Fruit fly (Drosophila melanogaster) whole organism, embryonic: ENCODE results near the gene Tom40.

ENCODE experiments used
- Ada2b ChIP-seq: fragments of 200-800 bp; sonication (Bioruptor generic); IDR thresholded peaks from 2 replicates; pipeline ENCODE4 v1.3.6; 2022; ENCODE audit warnings: missing biosample characterization, missing genetic modification characterization
- B-H1 ChIP-seq: fragments of 200-800 bp; sonication (Bioruptor generic); IDR thresholded peaks from 3 replicates; pipeline ENCODE4 v1.3.6; 2022; ENCODE audit warnings: missing biosample characterization, missing genetic modification characterization
- Bgb ChIP-seq: fragments of 200-800 bp; sonication (Bioruptor generic); IDR thresholded peaks from 2 replicates; pipeline ENCODE4 v1.3.6; 2022; ENCODE audit warnings: missing biosample characterization, missing genetic modification characterization; ENCODE audit not compliant: partially characterized antibody
- CG10462 ChIP-seq: fragments of 200-800 bp; sonication (Bioruptor generic); optimal IDR thresholded peaks from 2 replicates; lab custom pipeline; 2016; ENCODE audit warnings: missing biosample characterization, missing genetic modification characterization
- CG11085 ChIP-seq: fragments of 200-800 bp; sonication (Bioruptor generic); IDR thresholded peaks from 2 replicates; pipeline ENCODE4 v1.3.6; 2022; ENCODE audit warnings: missing biosample characterization, missing genetic modification characterization
- CG11560 ChIP-seq: fragments of 200-800 bp; sonication (Bioruptor generic); IDR thresholded peaks from 3 replicates; pipeline ENCODE4 v1.3.6; 2022; ENCODE audit warnings: missing biosample characterization, missing genetic modification characterization
- CG12391 ChIP-seq: fragments of 200-800 bp; sonication (Bioruptor generic); optimal IDR thresholded peaks from 3 replicates; lab custom pipeline; 2018; ENCODE audit warnings: missing biosample characterization, mild to moderate bottlenecking, missing genetic modification characterization, moderate library complexity
- CG12744 ChIP-seq: fragments of 200-800 bp; sonication (Bioruptor generic); optimal IDR thresholded peaks from 2 replicates; lab custom pipeline; 2016; ENCODE audit warnings: missing biosample characterization, missing genetic modification characterization
- CG1647 ChIP-seq: fragments of 200-800 bp; sonication (Bioruptor generic); optimal IDR thresholded peaks from 3 replicates; lab custom pipeline; 2016; ENCODE audit warnings: missing biosample characterization, missing genetic modification characterization
- CG17359 ChIP-seq: fragments of 200-800 bp; sonication (Bioruptor generic); optimal IDR thresholded peaks from 3 replicates; lab custom pipeline; 2018; ENCODE audit warnings: missing biosample characterization, mild to moderate bottlenecking, missing genetic modification characterization, moderate library complexity
- CG17385 ChIP-seq: fragments of 200-800 bp; sonication (Bioruptor generic); optimal IDR thresholded peaks from 3 replicates; lab custom pipeline; 2018; ENCODE audit warnings: missing biosample characterization, mild to moderate bottlenecking, missing genetic modification characterization
- CG18262 ChIP-seq: fragments of 200-800 bp; optimal IDR thresholded peaks from 3 replicates; lab custom pipeline; 2019; ENCODE audit warnings: missing biosample characterization, mild to moderate bottlenecking, missing genetic modification characterization, moderate library complexity
- CG18764 ChIP-seq: fragments of 200-800 bp; sonication (Bioruptor generic); optimal IDR thresholded peaks from 3 replicates; lab custom pipeline; 2016; ENCODE audit warnings: missing biosample characterization, missing genetic modification characterization
- CG2875 ChIP-seq: fragments of 200-800 bp; sonication (Bioruptor generic); optimal IDR thresholded peaks from 2 replicates; lab custom pipeline; 2017; ENCODE audit warnings: missing biosample characterization, mild to moderate bottlenecking, missing genetic modification characterization, missing genetic modification reagents
- CG32772 ChIP-seq: fragments of 200-800 bp; sonication (Bioruptor generic); IDR thresholded peaks from 2 replicates; pipeline ENCODE4 v1.3.6; 2022; ENCODE audit warnings: missing biosample characterization, missing genetic modification characterization
- CG3281 ChIP-seq: fragments of 200-800 bp; sonication (Bioruptor generic); optimal IDR thresholded peaks from 3 replicates; lab custom pipeline; 2017; ENCODE audit warnings: missing biosample characterization, mild to moderate bottlenecking, missing genetic modification characterization
- CG4424 ChIP-seq: fragments of 200-800 bp; sonication (Bioruptor generic); optimal IDR thresholded peaks from 3 replicates; lab custom pipeline; 2016; ENCODE audit warnings: missing biosample characterization, missing genetic modification characterization
- CG4617 ChIP-seq: fragments of 200-800 bp; sonication (Bioruptor generic); optimal IDR thresholded peaks from 3 replicates; lab custom pipeline; 2016; ENCODE audit warnings: missing biosample characterization, missing genetic modification characterization, borderline replicate concordance
- CG7357 ChIP-seq: fragments of 200-800 bp; sonication (Bioruptor generic); IDR thresholded peaks from 3 replicates; pipeline ENCODE4 v1.3.6; 2022; ENCODE audit warnings: missing biosample characterization, missing genetic modification characterization
- CG7839 ChIP-seq: fragments of 200-800 bp; sonication (Bioruptor generic); optimal IDR thresholded peaks from 3 replicates; lab custom pipeline; 2018; ENCODE audit warnings: missing biosample characterization, mild to moderate bottlenecking, missing genetic modification characterization, moderate library complexity
- CG9609 ChIP-seq: fragments of 200-800 bp; sonication (Bioruptor generic); optimal IDR thresholded peaks from 3 replicates; lab custom pipeline; 2016; ENCODE audit warnings: missing biosample characterization, missing genetic modification characterization
- CHES-1-like ChIP-seq: fragments of 200-800 bp; sonication (Bioruptor generic); optimal IDR thresholded peaks from 2 replicates; lab custom pipeline; 2016; ENCODE audit warnings: missing biosample characterization, missing genetic modification characterization
- E2f2 ChIP-seq: fragments of 200-800 bp; sonication (Bioruptor generic); IDR thresholded peaks from 2 replicates; pipeline ENCODE4 v1.3.6; 2022; ENCODE audit warnings: missing biosample characterization, missing genetic modification characterization
- ERR ChIP-seq: fragments of 200-800 bp; sonication (Bioruptor generic); optimal IDR thresholded peaks from 2 replicates; lab custom pipeline; 2016; ENCODE audit warnings: missing biosample characterization, missing genetic modification characterization
- Elba2 ChIP-seq: fragments of 200-800 bp; sonication (Bioruptor generic); optimal IDR thresholded peaks from 3 replicates; lab custom pipeline; 2016; ENCODE audit warnings: missing biosample characterization, missing genetic modification characterization
- Ets97D ChIP-seq: fragments of 200-800 bp; sonication (Bioruptor generic); optimal IDR thresholded peaks from 3 replicates; lab custom pipeline; 2016; ENCODE audit warnings: missing biosample characterization, missing genetic modification characterization
- HLH4C ChIP-seq: fragments of 200-800 bp; sonication (Bioruptor generic); IDR thresholded peaks from 3 replicates; pipeline ENCODE4 v1.3.6; 2022; ENCODE audit warnings: missing biosample characterization, missing genetic modification characterization; ENCODE audit not compliant: partially characterized antibody
- HLHmδ ChIP-seq: fragments of 200-800 bp; sonication (Bioruptor generic); optimal IDR thresholded peaks from 2 replicates; lab custom pipeline; 2018; ENCODE audit warnings: missing biosample characterization, mild to moderate bottlenecking, missing genetic modification characterization, moderate library complexity
- Jarid2 ChIP-seq: fragments of 200-800 bp; sonication (Bioruptor generic); optimal IDR thresholded peaks from 3 replicates; lab custom pipeline; 2017; ENCODE audit warnings: mild to moderate bottlenecking, missing biosample characterization, missing genetic modification reagents, missing genetic modification characterization
- Lhr ChIP-seq: fragments of 200-800 bp; sonication (Bioruptor generic); optimal IDR thresholded peaks from 3 replicates; lab custom pipeline; 2017; ENCODE audit warnings: mild to moderate bottlenecking, missing biosample characterization, missing genetic modification reagents, missing genetic modification characterization
- Med ChIP-seq: fragments of 200-800 bp; sonication (Bioruptor generic); peaks from one replicate; lab custom pipeline; 2016; ENCODE audit warnings: missing biosample characterization, missing genetic modification characterization, mild to moderate bottlenecking, inconsistent platforms, moderate library complexity
- Mrtf ChIP-seq: fragments of 200-800 bp; sonication (Bioruptor generic); IDR thresholded peaks from 3 replicates; pipeline ENCODE4 v1.3.6; 2022; ENCODE audit warnings: missing biosample characterization, missing genetic modification characterization
- Nf-YA ChIP-seq: fragments of 200-800 bp; sonication (Bioruptor generic); IDR thresholded peaks from 2 replicates; pipeline ENCODE4 v1.3.6; 2022; ENCODE audit warnings: missing biosample characterization, missing genetic modification characterization
- PHDP ChIP-seq: fragments of 200-800 bp; sonication (Bioruptor generic); optimal IDR thresholded peaks from 3 replicates; lab custom pipeline; 2018; ENCODE audit warnings: missing biosample characterization, mild to moderate bottlenecking, missing genetic modification characterization, moderate library complexity
- Rx ChIP-seq: fragments of 200-800 bp; sonication (Bioruptor generic); IDR thresholded peaks from 2 replicates; pipeline ENCODE4 v1.3.6; 2022; ENCODE audit warnings: missing biosample characterization, missing genetic modification characterization
- Six4 ChIP-seq: fragments of 200-800 bp; sonication (Bioruptor generic); optimal IDR thresholded peaks from 2 replicates; lab custom pipeline; 2016; ENCODE audit warnings: missing biosample characterization, missing genetic modification characterization
- Sry-δ ChIP-seq: fragments of 200-800 bp; sonication (Bioruptor generic); optimal IDR thresholded peaks from 2 replicates; lab custom pipeline; 2016; ENCODE audit warnings: missing biosample characterization, missing genetic modification characterization
- al ChIP-seq: fragments of 200-800 bp; sonication (Bioruptor generic); IDR thresholded peaks from 2 replicates; pipeline ENCODE4 v1.3.6; 2022; ENCODE audit warnings: missing biosample characterization, missing genetic modification characterization
- az2 ChIP-seq: fragments of 200-800 bp; sonication (Bioruptor generic); optimal IDR thresholded peaks from 3 replicates; lab custom pipeline; 2016; ENCODE audit warnings: missing biosample characterization, missing genetic modification characterization
- ci ChIP-seq: fragments of 200-800 bp; sonication (Bioruptor generic); IDR thresholded peaks from 3 replicates; pipeline ENCODE4 v1.3.6; 2022; ENCODE audit warnings: missing biosample characterization, missing genetic modification characterization
- gfzf ChIP-seq: fragments of 200-800 bp; sonication (Bioruptor generic); optimal IDR thresholded peaks from 2 replicates; lab custom pipeline; 2016; ENCODE audit warnings: missing biosample characterization, mild to moderate bottlenecking, missing genetic modification characterization, moderate library complexity
- grau ChIP-seq: fragments of 200-800 bp; optimal IDR thresholded peaks from 3 replicates; lab custom pipeline; 2019; ENCODE audit warnings: missing biosample characterization, mild to moderate bottlenecking, missing genetic modification characterization, moderate library complexity
- gro ChIP-seq: fragments of 200-800 bp; sonication (Bioruptor generic); optimal IDR thresholded peaks from 2 replicates; lab custom pipeline; 2016; ENCODE audit warnings: missing biosample characterization, missing genetic modification characterization
- hbn ChIP-seq: fragments of 200-800 bp; sonication (Bioruptor generic); IDR thresholded peaks from 2 replicates; pipeline ENCODE4 v1.3.6; 2022; ENCODE audit warnings: missing biosample characterization, missing genetic modification characterization; ENCODE audit not compliant: partially characterized antibody
- knrl ChIP-seq: fragments of 200-800 bp; sonication (Bioruptor generic); IDR thresholded peaks from 3 replicates; pipeline ENCODE4 v1.3.6; 2022; ENCODE audit warnings: missing biosample characterization, missing genetic modification characterization; ENCODE audit not compliant: partially characterized antibody
- nmo ChIP-seq: fragments of 200-800 bp; sonication (Bioruptor generic); optimal IDR thresholded peaks from 2 replicates; lab custom pipeline; 2018; ENCODE audit warnings: missing biosample characterization, mild to moderate bottlenecking, missing genetic modification characterization, moderate library complexity
- phol ChIP-seq: fragments of 200-800 bp; sonication (Bioruptor generic); optimal IDR thresholded peaks from 3 replicates; lab custom pipeline; 2018; ENCODE audit warnings: missing biosample characterization, mild to moderate bottlenecking, missing genetic modification characterization, moderate library complexity
- sens ChIP-seq: fragments of 200-800 bp; sonication (Bioruptor generic); peaks from one replicate; lab custom pipeline; 2016; ENCODE audit warnings: missing biosample characterization, missing genetic modification characterization
- sna ChIP-seq: fragments of 200-800 bp; sonication (Bioruptor generic); IDR thresholded peaks from 2 replicates; pipeline ENCODE4 v1.3.6; 2022; ENCODE audit warnings: missing biosample characterization, missing genetic modification characterization; ENCODE audit not compliant: partially characterized antibody
- sob ChIP-seq: fragments of 200-800 bp; sonication (Bioruptor generic); IDR thresholded peaks from 2 replicates; pipeline ENCODE4 v1.3.6; 2022; ENCODE audit warnings: missing biosample characterization, missing genetic modification characterization
- wor ChIP-seq: fragments of 200-800 bp; sonication (Bioruptor generic); IDR thresholded peaks from 2 replicates; pipeline ENCODE4 v1.3.6; 2022; ENCODE audit warnings: missing biosample characterization, missing genetic modification characterization

Tom40 gene

dm6 chrX:7737156-7737771 lies 571 bp downstream of the Tom40 start (continued):
- TF ChIP-seq Jarid2 (GFP tag; lab: Kevin White, UChicago) (no peak), PHDP (tag; lab: Kevin White, UChicago) (no peak), CG12744 (GFP tag; lab: Kevin White, UChicago) (no peak), Six4 (GFP tag; lab: Kevin White, UChicago) (no peak), az2 (GFP tag; lab: Kevin White, UChicago) (no peak), gfzf (GFP tag; lab: Kevin White, UChicago) (peak; percentile 94), HLH4C (no peak), ERR (no peak), CG11560 (tag; lab: Robert Waterston, UW) (no peak), Elba2 (peak; percentile 38), Mrtf (GFP tag; lab: Robert Waterston, UW) (no peak), CG11085 (GFP tag; lab: Robert Waterston, UW) (no peak), CG12391 (tag; lab: Kevin White, UChicago) (no peak), nmo (GFP tag; lab: Kevin White, UChicago) (peak; percentile 11), Rx (GFP tag; lab: Robert Waterston, UW) (no peak), B-H1 (GFP tag; lab: Robert Waterston, UW) (no peak), knrl (0 out of 3 replicates have a peak, but pooled peaks have one; percentile 17), CG3281 (GFP tag; lab: Kevin White, UChicago) (no peak), CG4424 (no peak), wor (GFP tag; lab: Robert Waterston, UW) (no peak), CG7839 (no peak), CG10462 (GFP tag; lab: Kevin White, UChicago) (no peak), gro (GFP tag; lab: Kevin White, UChicago) (no peak), E2f2 (peak; percentile 95), CHES-1-like (GFP tag; lab: Kevin White, UChicago) (no peak), Med (GFP tag; lab: Kevin White, UChicago) (peak; percentile 81), CG4617 (GFP tag; lab: Kevin White, UChicago) (peak; percentile 60), CG7357 (GFP tag; lab: Robert Waterston, UW) (no peak), CG18764 (no peak), Nf-YA (no peak), CG17359 (tag; lab: Kevin White, UChicago) (no peak), al (GFP tag; lab: Robert Waterston, UW) (no peak), phol (tag; lab: Kevin White, UChicago) (peak; percentile 50), sob (GFP tag; lab: Robert Waterston, UW) (no peak), sna (GFP tag; lab: Robert Waterston, UW) (no peak), CG18262 (tag; lab: Kevin White, UChicago) (no peak), grau (peak; percentile 1), Sry-δ (peak; percentile 56), Bgb (GFP tag; lab: Robert Waterston, UW) (peak; percentile 45; the same call in 1 of the 2 replicates), CG32772 (GFP tag; lab: Robert Waterston, UW) (no peak), sens (GFP tag; lab: Kevin White, UChicago) (no peak), Lhr (GFP tag; lab: Kevin White, UChicago) (no peak), CG9609 (GFP tag; lab: Kevin White, UChicago) (no peak), hbn (GFP tag; lab: Robert Waterston, UW) (no peak), Ets97D (GFP tag; lab: Kevin White, UChicago) (peak; percentile 32), CG2875 (no peak), CG17385 (GFP tag; lab: Kevin White, UChicago) (no peak), ci (GFP tag; lab: Robert Waterston, UW) (no peak), HLHmδ (GFP tag; lab: Kevin White, UChicago) (no peak), Ada2b (GFP tag; lab: Robert Waterston, UW) (no peak), CG1647 (GFP tag; lab: Kevin White, UChicago) (no peak)
